Worm (Caenorhabditis elegans): Measurements from ENCODE around the gene math-16.

The math-16 gene

ce11 chrII:1917862-1918261 lies 39.3 kb upstream of the math-16 start, which contains the start of gene bath-4:
Gene bath-4, minus strand, starts transcription at chrII:1917962.
- no peak for TF ChIP-seq hlh-15 (tag; optimal IDR thresholded peaks at IDR 0.05)
- TF ChIP-seq unc-42 (tag; optimal IDR thresholded peaks at IDR 0.05), result no peak
- no peak for TF ChIP-seq C38D4.7 (GFP tag; optimal IDR thresholded peaks at IDR 0.05)
- TF ChIP-seq T23F11.4 (GFP tag; optimal IDR thresholded peaks at IDR 0.05), result no peak
- TF ChIP-seq npax-4 (tag; optimal IDR thresholded peaks at IDR 0.05), result no peak
- TF ChIP-seq ceh-34 (tag; optimal IDR thresholded peaks at IDR 0.05), result no peak
- no peak for TF ChIP-seq sox-2 (GFP tag; IDR thresholded peaks at IDR 0.05)
- TF ChIP-seq pha-4 (tag; optimal IDR thresholded peaks at IDR 0.05), result no peak
- no peak for TF ChIP-seq F13H6.1 (tag; optimal IDR thresholded peaks at IDR 0.05)
- TF ChIP-seq tbx-2 (tag; optimal IDR thresholded peaks at IDR 0.05), result no peak
- no peak for TF ChIP-seq lim-6 (tag; optimal IDR thresholded peaks at IDR 0.05)
- no peak for TF ChIP-seq ceh-31 (tag; optimal IDR thresholded peaks at IDR 0.05)

ce11 chrII:1912741-1913140 lies 34.2 kb upstream of the math-16 start, which contains the start of gene math-31:
Gene math-31, minus strand, starts transcription at chrII:1912841.
- TF ChIP-seq ahr-1 (tag; optimal IDR thresholded peaks at IDR 0.05) (no peak), ceh-19 (GFP tag; optimal IDR thresholded peaks at IDR 0.05) (no peak), unc-3 (GFP tag; conservative IDR thresholded peaks at IDR 0.05) (no peak), unc-3 (tag; optimal IDR thresholded peaks at IDR 0.05) (no peak), elt-2 (tag; optimal IDR thresholded peaks at IDR 0.05) (no peak), ceh-2 (tag; optimal IDR thresholded peaks at IDR 0.05) (no peak), dve-1 (tag; optimal IDR thresholded peaks at IDR 0.05) (no peak), unc-55 (GFP tag; optimal IDR thresholded peaks at IDR 0.05) (no peak), K09A11.1 (tag; optimal IDR thresholded peaks at IDR 0.05; ENCODE audit: insufficient read depth) (no peak), sox-4 (tag; optimal IDR thresholded peaks at IDR 0.05) (no peak), ceh-22 (tag; optimal IDR thresholded peaks at IDR 0.05) (no peak), pag-3 (tag; optimal IDR thresholded peaks at IDR 0.05; ENCODE audit: borderline replicate concordance) (no peak), madf-2 (tag; optimal IDR thresholded peaks at IDR 0.05) (no peak), fax-1 (tag; optimal IDR thresholded peaks at IDR 0.05) (no peak), C08G9.2 (tag; optimal IDR thresholded peaks at IDR 0.05) (no peak), pax-1 (tag; optimal IDR thresholded peaks at IDR 0.05) (no peak), ceh-45 (GFP tag; IDR thresholded peaks at IDR 0.05) (no peak)

- TF ChIP-seq ceh-22 (tag; optimal IDR thresholded peaks at IDR 0.05), result no peak
- TF ChIP-seq nhr-232 (tag; optimal IDR thresholded peaks at IDR 0.05), result no peak
- TF ChIP-seq pha-2 (tag; optimal IDR thresholded peaks at IDR 0.05), result no peak
- TF ChIP-seq ets-4 (tag; optimal IDR thresholded peaks at IDR 0.05), result no peak
- no peak for TF ChIP-seq ztf-16 (tag; optimal IDR thresholded peaks at IDR 0.05)
- no peak for TF ChIP-seq sdc-2 (tag; optimal IDR thresholded peaks at IDR 0.05)
- TF ChIP-seq ceh-18 (tag; optimal IDR thresholded peaks at IDR 0.05), result no peak
- no peak for TF ChIP-seq hlh-30 (tag; optimal IDR thresholded peaks at IDR 0.05; ENCODE audit: insufficient read depth)
- no peak for TF ChIP-seq sox-4 (tag; optimal IDR thresholded peaks at IDR 0.05)
- no peak for TF ChIP-seq ttx-3 (tag; optimal IDR thresholded peaks at IDR 0.05)
- TF ChIP-seq ceh-34 (tag; optimal IDR thresholded peaks at IDR 0.05), result no peak
- TF ChIP-seq dve-1 (tag; optimal IDR thresholded peaks at IDR 0.05), result no peak
- TF ChIP-seq ceh-24 (tag; optimal IDR thresholded peaks at IDR 0.05), result no peak
- TF ChIP-seq npax-4 (tag; optimal IDR thresholded peaks at IDR 0.05), result no peak
- no peak for TF ChIP-seq C38D4.7 (GFP tag; optimal IDR thresholded peaks at IDR 0.05)
- no peak for TF ChIP-seq K02D7.2 (tag; optimal IDR thresholded peaks at IDR 0.05)
Measured at ce11 chrII:1905104-1905503, 26.5 kb upstream of the math-16 start, which contains the start of gene math-22. Gene math-22, plus strand, starts transcription at chrII:1905404.

- TF ChIP-seq ceh-30 (tag; optimal IDR thresholded peaks at IDR 0.05), result no peak
- TF ChIP-seq ets-4 (tag; optimal IDR thresholded peaks at IDR 0.05), result no peak
- TF ChIP-seq nhr-232 (tag; optimal IDR thresholded peaks at IDR 0.05), result no peak
- no peak for TF ChIP-seq fax-1 (tag; optimal IDR thresholded peaks at IDR 0.05)
- TF ChIP-seq sox-2 (GFP tag; IDR thresholded peaks at IDR 0.05), result no peak
- no peak for TF ChIP-seq ceh-24 (tag; optimal IDR thresholded peaks at IDR 0.05)
- TF ChIP-seq C38D4.7 (GFP tag; optimal IDR thresholded peaks at IDR 0.05), result no peak
- no peak for TF ChIP-seq K09A11.1 (tag; optimal IDR thresholded peaks at IDR 0.05; ENCODE audit: insufficient read depth)
- no peak for TF ChIP-seq ama-1 (optimal IDR thresholded peaks at IDR 0.05)
Measured at ce11 chrII:1901981-1902380, 23.4 kb upstream of the math-16 start, which contains the start of gene math-23. Gene math-23, plus strand, starts transcription at chrII:1902281.

Measured in whole organism, late embryonic.